Fruit fly (Drosophila melanogaster): ENCODE results near the gene CG3744.
A peak's percentile ranks its signal among the peaks of the same experiment; 100 is the strongest.

Gene CG3744

dm6 chr3R:24870389-24871048, 5.9 kb downstream of the CG3744 start, which contains the start of gene CycB3 (continued):
- TF ChIP-seq Ravus (GFP tag; IDR thresholded peaks at IDR 0.05) (no peak), CG4617 (GFP tag; optimal IDR thresholded peaks at IDR 0.05; ENCODE audit: borderline replicate concordance) (peak; percentile 19), dmrt11E (tag; optimal IDR thresholded peaks at IDR 0.05) (peak; percentile 31), CG15514 (GFP tag; optimal IDR thresholded peaks at IDR 0.05) (peak; percentile 81), ato (GFP tag; IDR thresholded peaks at IDR 0.05; ENCODE audit: partially characterized antibody) (no peak), ken (GFP tag; IDR thresholded peaks at IDR 0.05) (0 out of 3 replicates have a peak, but pooled peaks have one; percentile 9), mirr (GFP tag; optimal IDR thresholded peaks at IDR 0.05) (peak; percentile 22), Atf6 (GFP tag; IDR thresholded peaks at IDR 0.05) (no peak), CG12659 (GFP tag; optimal IDR thresholded peaks at IDR 0.05) (peak; percentile 51), E2f2 (GFP tag; IDR thresholded peaks at IDR 0.05) (peak; percentile 100), br (optimal IDR thresholded peaks at IDR 0.05) (no peak), ara (GFP tag; IDR thresholded peaks at IDR 0.05) (no peak), Dref (GFP tag; IDR thresholded peaks at IDR 0.05) (peak; percentile 74), MBD-R2 (GFP tag; IDR thresholded peaks at IDR 0.05) (peak; percentile 68), stc (GFP tag; IDR thresholded peaks at IDR 0.05) (no peak; the same call in 1 of the 2 replicates), cg (GFP tag; optimal IDR thresholded peaks at IDR 0.05) (peak; percentile 1), mam (GFP tag; optimal IDR thresholded peaks at IDR 0.05) (no peak), NC2β (GFP tag; optimal IDR thresholded peaks at IDR 0.05) (peak; percentile 51), exex (tag; optimal IDR thresholded peaks at IDR 0.05) (no peak), HLHmδ (GFP tag; optimal IDR thresholded peaks at IDR 0.05) (peak; percentile 78), CG14667 (GFP tag; IDR thresholded peaks at IDR 0.05) (no peak), CG31441 (GFP tag; IDR thresholded peaks at IDR 0.05) (no peak), CG12391 (tag; optimal IDR thresholded peaks at IDR 0.05) (peak; percentile 31), trh (GFP tag; optimal IDR thresholded peaks at IDR 0.05) (no peak), BEAF-32 (GFP tag; optimal IDR thresholded peaks at IDR 0.05) (peak; percentile 56), Usf (GFP tag; optimal IDR thresholded peaks at IDR 0.05) (no peak), danr (GFP tag; IDR thresholded peaks at IDR 0.05) (no peak), hkb (optimal IDR thresholded peaks at IDR 0.05) (no peak), hkb (GFP tag; IDR thresholded peaks at IDR 0.05) (0 out of 2 replicates have a peak, but pooled peaks have one; percentile 9), grau (tag; optimal IDR thresholded peaks at IDR 0.05) (peak; percentile 16), Meics (GFP tag; optimal IDR thresholded peaks at IDR 0.05) (no peak), bsh (GFP tag; optimal IDR thresholded peaks at IDR 0.05) (no peak), CG13296 (GFP tag; optimal IDR thresholded peaks at IDR 0.05) (no peak), CG9727 (GFP tag; optimal IDR thresholded peaks at IDR 0.05) (peak; percentile 23), nerfin-2 (GFP tag; IDR thresholded peaks at IDR 0.05; ENCODE audit: partially characterized antibody) (0 out of 2 replicates have a peak, but pooled peaks have one; percentile 19), HmgD (GFP tag; optimal IDR thresholded peaks at IDR 0.05) (peak; percentile 37), CG11723 (GFP tag; optimal IDR thresholded peaks at IDR 0.05) (peak; percentile 3), CG10321 (GFP tag; IDR thresholded peaks at IDR 0.05) (no peak), slou (GFP tag; optimal IDR thresholded peaks at IDR 0.05) (no peak), schlank (tag; optimal IDR thresholded peaks at IDR 0.05) (peak; percentile 13), zfh1 (GFP tag; IDR thresholded peaks at IDR 0.05) (peak; percentile 43; the same call in 1 of the 3 replicates), CG18011 (GFP tag; optimal IDR thresholded peaks at IDR 0.05) (no peak), kni (GFP tag; optimal IDR thresholded peaks at IDR 0.05) (peak; percentile 55), CG33213 (GFP tag; optimal IDR thresholded peaks at IDR 0.05) (peak; percentile 63), CG7372 (GFP tag; IDR thresholded peaks at IDR 0.05) (no peak), Hr51 (GFP tag; optimal IDR thresholded peaks at IDR 0.05) (no peak), jumu (GFP tag; optimal IDR thresholded peaks at IDR 0.05) (no peak), CG18619 (GFP tag; optimal IDR thresholded peaks at IDR 0.05) (peak; percentile 26), ap (GFP tag; IDR thresholded peaks at IDR 0.05) (no peak), GATAe (GFP tag; conservative IDR thresholded peaks at IDR 0.05) (no peak)

All from whole organism, embryonic.